Worm (Caenorhabditis elegans): ENCODE measurements around the gene F52E1.3.

Gene F52E1.3

ce11 chrV:8355435-8356212, 39.0 kb upstream of the F52E1.3 start, which contains the start of gene mom-2:
TSS of gene mom-2 (plus strand) at chrV:8355988.
- no peak for TF ChIP-seq zip-8 (tag; optimal IDR thresholded peaks at IDR 0.05)
- no peak for TF ChIP-seq hlh-1 (tag; optimal IDR thresholded peaks at IDR 0.05)
- no peak for TF ChIP-seq snpc-4 (tag; optimal IDR thresholded peaks at IDR 0.05)
- TF ChIP-seq elt-1 (tag; optimal IDR thresholded peaks at IDR 0.05; ENCODE audit: borderline replicate concordance, insufficient read depth): no peak
- TF ChIP-seq ceh-43 (GFP tag; optimal IDR thresholded peaks at IDR 0.05): no peak
- no peak for TF ChIP-seq nhr-12 (tag; optimal IDR thresholded peaks at IDR 0.05)

- TF ChIP-seq cnd-1 (tag; optimal IDR thresholded peaks at IDR 0.05) (no peak), nhr-12 (tag; optimal IDR thresholded peaks at IDR 0.05) (no peak), mep-1 (tag; optimal IDR thresholded peaks at IDR 0.05) (no peak), unc-120 (tag; optimal IDR thresholded peaks at IDR 0.05; ENCODE audit: poor library complexity, severe bottlenecking) (no peak), mls-2 (tag; optimal IDR thresholded peaks at IDR 0.05) (no peak), nhr-2 (tag; optimal IDR thresholded peaks at IDR 0.05) (no peak)
Observed at ce11 chrV:8357756-8358155, 36.8 kb upstream of the F52E1.3 start.

ce11 chrV:8358702-8359101, 35.9 kb upstream of the F52E1.3 start:
- no peak for TF ChIP-seq ztf-11 (tag; optimal IDR thresholded peaks at IDR 0.05)
- no peak for TF ChIP-seq snpc-4 (tag; optimal IDR thresholded peaks at IDR 0.05)
- TF ChIP-seq sem-2 (GFP tag; optimal IDR thresholded peaks at IDR 0.05): no peak
- no peak for TF ChIP-seq cnd-1 (tag; optimal IDR thresholded peaks at IDR 0.05)
- TF ChIP-seq zip-8 (tag; optimal IDR thresholded peaks at IDR 0.05): no peak
- TF ChIP-seq sptf-1 (tag; optimal IDR thresholded peaks at IDR 0.05): no peak
- TF ChIP-seq mls-2 (tag; optimal IDR thresholded peaks at IDR 0.05): no peak
- TF ChIP-seq elt-1 (tag; optimal IDR thresholded peaks at IDR 0.05; ENCODE audit: borderline replicate concordance, insufficient read depth): no peak
- no peak for TF ChIP-seq mep-1 (tag; optimal IDR thresholded peaks at IDR 0.05)
- TF ChIP-seq unc-62 (GFP tag; optimal IDR thresholded peaks at IDR 0.05): no peak
- TF ChIP-seq ham-2 (GFP tag; optimal IDR thresholded peaks at IDR 0.05): no peak
- no peak for TF ChIP-seq pha-4 (tag; optimal IDR thresholded peaks at IDR 0.05)

DNA sequence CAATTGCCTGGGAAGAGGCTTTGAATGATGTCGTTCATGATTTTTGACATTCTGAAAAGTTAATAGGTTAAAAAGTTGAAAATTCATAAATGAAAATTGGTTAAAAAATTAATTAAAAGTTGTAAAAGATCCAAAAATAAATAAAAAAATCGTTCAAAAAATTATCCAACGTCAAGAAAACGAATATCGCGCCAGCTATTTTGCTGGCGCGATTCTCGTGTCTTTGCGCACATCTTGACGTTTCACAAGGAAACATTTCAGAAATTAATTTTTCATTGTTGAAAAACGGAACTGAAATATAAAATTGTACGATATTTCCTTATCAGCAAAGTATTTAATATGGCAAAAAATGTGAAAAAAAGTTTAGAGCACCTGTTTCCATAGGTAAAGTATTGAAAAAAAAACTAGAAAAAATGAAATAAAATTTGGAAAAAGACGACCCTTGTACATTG, 35.5 kb upstream of the F52E1.3 start, which contains the start of gene mpdu-1:
TSS of gene mpdu-1 (minus strand) at position 51 of the 452 bp plus-strand sequence.
- TF ChIP-seq hlh-1 (tag; optimal IDR thresholded peaks at IDR 0.05): no peak
- TF ChIP-seq pha-4 (tag; optimal IDR thresholded peaks at IDR 0.05): peak; percentile 4
- no peak for TF ChIP-seq tbx-8 (GFP tag; optimal IDR thresholded peaks at IDR 0.05)
- peak; percentile 23 for TF ChIP-seq lsy-2 (tag; optimal IDR thresholded peaks at IDR 0.05)
- TF ChIP-seq ces-1 (GFP tag; optimal IDR thresholded peaks at IDR 0.05): peak; percentile 49
- peak; percentile 45 for TF ChIP-seq mep-1 (tag; optimal IDR thresholded peaks at IDR 0.05)

ce11 chrV:8359792-8360191, 34.8 kb upstream of the F52E1.3 start, which contains the start of gene F38E1.6:
TSS of gene F38E1.6 (plus strand) at chrV:8360092.
- TF ChIP-seq ces-1 (GFP tag; optimal IDR thresholded peaks at IDR 0.05) (no peak), flh-1 (GFP tag; optimal IDR thresholded peaks at IDR 0.05) (no peak), elt-1 (tag; optimal IDR thresholded peaks at IDR 0.05; ENCODE audit: borderline replicate concordance, insufficient read depth) (no peak), sptf-1 (tag; optimal IDR thresholded peaks at IDR 0.05) (no peak), elt-3 (tag; optimal IDR thresholded peaks at IDR 0.05) (no peak), unc-62 (GFP tag; optimal IDR thresholded peaks at IDR 0.05) (no peak), ztf-11 (tag; optimal IDR thresholded peaks at IDR 0.05) (no peak), zip-8 (tag; optimal IDR thresholded peaks at IDR 0.05) (no peak), sem-2 (GFP tag; optimal IDR thresholded peaks at IDR 0.05) (no peak), hlh-1 (tag; optimal IDR thresholded peaks at IDR 0.05) (no peak), ceh-83 (GFP tag; optimal IDR thresholded peaks at IDR 0.05) (no peak), tbx-8 (GFP tag; optimal IDR thresholded peaks at IDR 0.05) (no peak), drap-1 (GFP tag; optimal IDR thresholded peaks at IDR 0.05) (no peak), pha-4 (tag; optimal IDR thresholded peaks at IDR 0.05) (no peak), unc-39 (tag; optimal IDR thresholded peaks at IDR 0.05) (no peak), M03D4.4 (tag; optimal IDR thresholded peaks at IDR 0.05) (no peak)

DNA sequence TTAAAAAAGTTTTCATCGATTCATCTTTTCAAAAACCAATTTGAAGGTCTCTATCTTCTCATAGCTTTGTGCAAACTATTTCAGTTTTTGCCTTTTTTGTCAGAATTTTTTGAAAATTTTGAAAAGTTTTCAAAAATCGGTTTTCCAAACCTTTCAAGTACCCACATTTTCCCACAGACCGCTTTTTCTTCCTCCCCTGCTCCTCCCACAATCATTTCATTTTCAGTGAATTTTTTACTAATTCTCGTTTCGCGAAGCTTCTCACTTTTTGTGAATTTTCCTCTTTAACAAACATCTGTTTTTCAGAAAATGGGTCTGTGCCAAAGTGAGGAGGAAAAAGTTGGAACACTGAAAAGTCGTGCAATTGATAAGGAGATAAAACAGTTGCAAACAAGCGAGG, 23.9 kb upstream of the F52E1.3 start, which contains the start of gene gpa-2:
TSS of gene gpa-2 (plus strand) at position 301 of the 400 bp plus-strand sequence.
- TF ChIP-seq sptf-1 (tag; optimal IDR thresholded peaks at IDR 0.05) (no peak), elt-3 (tag; optimal IDR thresholded peaks at IDR 0.05) (no peak), mab-5 (tag; optimal IDR thresholded peaks at IDR 0.05) (no peak)

All from whole organism, mixed stage, embryonic.